Worm (Caenorhabditis elegans): ENCODE results near the gene lig-4.
A peak's percentile ranks its signal among the peaks of the same experiment; 100 is the strongest.

- TF ChIP-seq ceh-9 (tag; optimal IDR thresholded peaks at IDR 0.05), result no peak
- no peak for TF ChIP-seq zag-1 (tag; optimal IDR thresholded peaks at IDR 0.05)
- no peak for TF ChIP-seq ama-1 (optimal IDR thresholded peaks at IDR 0.05)
- TF ChIP-seq snpc-4 (tag; optimal IDR thresholded peaks at IDR 0.05), result peak; percentile 69
- peak; percentile 77 for TF ChIP-seq elt-2 (tag; optimal IDR thresholded peaks at IDR 0.05)
- TF ChIP-seq ztf-11 (tag; optimal IDR thresholded peaks at IDR 0.05), result no peak
- peak; percentile 20 for TF ChIP-seq elt-1 (tag; optimal IDR thresholded peaks at IDR 0.05)
- TF ChIP-seq nhr-77 (tag; optimal IDR thresholded peaks at IDR 0.05), result no peak
- TF ChIP-seq nhr-237 (tag; optimal IDR thresholded peaks at IDR 0.05), result no peak
- peak; percentile 64 for TF ChIP-seq unc-62 (GFP tag; optimal IDR thresholded peaks at IDR 0.05)
Observed at ce11 chrIII:7570083-7570695, 48.9 kb downstream of the lig-4 start, which contains the start of gene R13A5.7.

All from whole organism, L3 larva.